Fruit fly (Drosophila melanogaster): ENCODE data around the gene CG3939.

Gene CG3939

dm6 chrX:3134383-3135101 lies 40.3 kb upstream of the CG3939 start, which contains the start of gene N (continued):
- TF ChIP-seq nom (GFP tag; optimal IDR thresholded peaks at IDR 0.05) (peak; percentile 46), Med (GFP tag) (peak; percentile 92), ac (GFP tag; optimal IDR thresholded peaks at IDR 0.05) (no peak), Pdp1 (GFP tag; optimal IDR thresholded peaks at IDR 0.05) (peak in 1 of 2 experiments; percentile 77), tap (tag; optimal IDR thresholded peaks at IDR 0.05) (no peak), wek (GFP tag; optimal IDR thresholded peaks at IDR 0.05) (no peak), CG31365 (tag; optimal IDR thresholded peaks at IDR 0.05) (peak; percentile 50), sqz (GFP tag; optimal IDR thresholded peaks at IDR 0.05) (peak; percentile 46), CkIIα-i1 (GFP tag; IDR thresholded peaks at IDR 0.05) (no peak), Dll (GFP tag; IDR thresholded peaks at IDR 0.05; ENCODE audit: partially characterized antibody) (no peak), Oaz (GFP tag; IDR thresholded peaks at IDR 0.05) (no peak), eyg (GFP tag; optimal IDR thresholded peaks at IDR 0.05) (peak; percentile 6), CG3847 (GFP tag; IDR thresholded peaks at IDR 0.05) (peak; percentile 67), CG7745 (tag; optimal IDR thresholded peaks at IDR 0.05) (no peak), CG9876 (GFP tag; optimal IDR thresholded peaks at IDR 0.05) (peak; percentile 54), Chrac-16 (GFP tag; optimal IDR thresholded peaks at IDR 0.05) (peak; percentile 36), pan (optimal IDR thresholded peaks at IDR 0.05) (no peak), pan (GFP tag; optimal IDR thresholded peaks at IDR 0.05 in 1 of 2, IDR thresholded peaks at IDR 0.05 in 1 of 2) (peak in 1 of 2 experiments; percentile 75), org-1 (GFP tag; optimal IDR thresholded peaks at IDR 0.05) (peak; percentile 25), CG16815 (GFP tag; optimal IDR thresholded peaks at IDR 0.05) (no peak), CTCF (GFP tag; optimal IDR thresholded peaks at IDR 0.05) (peak; percentile 95), CG10366 (GFP tag; IDR thresholded peaks at IDR 0.05) (peak; percentile 45; the same call in 1 of the 2 replicates), maf-S (GFP tag; optimal IDR thresholded peaks at IDR 0.05) (peak; percentile 36), gfzf (GFP tag; optimal IDR thresholded peaks at IDR 0.05) (peak; percentile 99), Atf3 (GFP tag; optimal IDR thresholded peaks at IDR 0.05) (peak; percentile 9), luna (GFP tag; optimal IDR thresholded peaks at IDR 0.05) (peak; percentile 59), gce (GFP tag; IDR thresholded peaks at IDR 0.05) (no peak), Oli (tag; optimal IDR thresholded peaks at IDR 0.05) (peak; percentile 51), Usf (GFP tag; optimal IDR thresholded peaks at IDR 0.05) (no peak), mirr (GFP tag; optimal IDR thresholded peaks at IDR 0.05) (no peak), gsb (GFP tag; IDR thresholded peaks at IDR 0.05) (no peak), Doc2 (GFP tag; IDR thresholded peaks at IDR 0.05) (no peak), lilli (GFP tag; optimal IDR thresholded peaks at IDR 0.05) (peak; percentile 60), CG8478 (optimal IDR thresholded peaks at IDR 0.05) (peak; percentile 32), gem (tag; optimal IDR thresholded peaks at IDR 0.05) (peak; percentile 75), Gsc (GFP tag; IDR thresholded peaks at IDR 0.05) (no peak), lab (GFP tag; optimal IDR thresholded peaks at IDR 0.05) (peak; percentile 43), Jarid2 (GFP tag; optimal IDR thresholded peaks at IDR 0.05) (peak; percentile 88), Hr39 (optimal IDR thresholded peaks at IDR 0.05) (no peak), Elba2 (GFP tag; optimal IDR thresholded peaks at IDR 0.05) (no peak), Blimp-1 (GFP tag; optimal IDR thresholded peaks at IDR 0.05) (peak; percentile 37), CG5180 (GFP tag; optimal IDR thresholded peaks at IDR 0.05) (no peak), peb (GFP tag; IDR thresholded peaks at IDR 0.05) (no peak), CG9727 (GFP tag; optimal IDR thresholded peaks at IDR 0.05) (peak; percentile 1), Deaf1 (tag; optimal IDR thresholded peaks at IDR 0.05) (no peak), Ada2b (GFP tag; IDR thresholded peaks at IDR 0.05) (0 out of 2 replicates have a peak, but pooled peaks have one; percentile 21), Rx (GFP tag; IDR thresholded peaks at IDR 0.05) (peak; percentile 53), corto (GFP tag; optimal IDR thresholded peaks at IDR 0.05) (no peak), ato (GFP tag; IDR thresholded peaks at IDR 0.05; ENCODE audit: partially characterized antibody) (peak; percentile 31; the same call in 1 of the 2 replicates), Opbp (GFP tag; IDR thresholded peaks at IDR 0.05; ENCODE audit: partially characterized antibody) (peak; percentile 77), CG12391 (tag; optimal IDR thresholded peaks at IDR 0.05) (peak; percentile 65)
